Fruit fly (Drosophila melanogaster) whole organism, embryonic: ENCODE measurements around the gene RluA-1.

Experiments
- Awh ChIP-seq: fragments of 200-800 bp; sonication (Bioruptor generic); IDR thresholded peaks from 2 replicates; pipeline ENCODE4, ENCODE4 v1.3.6; 2022; ENCODE audit warnings: missing biosample characterization, missing genetic modification characterization
- Blimp-1 ChIP-seq: fragments of 200-800 bp; sonication (Bioruptor generic); optimal IDR thresholded peaks from 3 replicates; lab custom pipeline; 2018; ENCODE audit warnings: missing biosample characterization, missing genetic modification characterization, mild to moderate bottlenecking, moderate library complexity, missing genetic modification reagents
- CG10654 ChIP-seq: fragments of 200-800 bp; sonication (Bioruptor generic); optimal IDR thresholded peaks from 2 replicates; lab custom pipeline; 2016; ENCODE audit warnings: missing biosample characterization, missing genetic modification characterization
- CG11456 ChIP-seq: fragments of 200-800 bp; sonication (Bioruptor generic); IDR thresholded peaks from 3 replicates; pipeline ENCODE4 v1.3.6; 2022; ENCODE audit warnings: missing biosample characterization, missing genetic modification characterization
- CG12659 ChIP-seq: fragments of 200-800 bp; sonication (Bioruptor generic); optimal IDR thresholded peaks from 3 replicates; lab custom pipeline; 2017; ENCODE audit warnings: mild to moderate bottlenecking, missing biosample characterization, missing genetic modification reagents, missing genetic modification characterization
- CG14014 ChIP-seq: fragments of 200-800 bp; sonication (Bioruptor generic); IDR thresholded peaks from 2 replicates; pipeline ENCODE4 v1.3.6; 2022; ENCODE audit warnings: missing biosample characterization, missing genetic modification characterization
- CG14050 ChIP-seq: fragments of 200-800 bp; sonication (Bioruptor generic); IDR thresholded peaks from 3 replicates; pipeline ENCODE4 v1.3.6; 2022; ENCODE audit warnings: missing biosample characterization, missing genetic modification characterization
- CG14441 ChIP-seq: fragments of 200-800 bp; sonication (Bioruptor generic); IDR thresholded peaks from 2 replicates; pipeline ENCODE4 v1.3.6; 2022; ENCODE audit warnings: missing biosample characterization, missing genetic modification characterization
- CG1602 ChIP-seq: fragments of 200-800 bp; sonication (Bioruptor generic); optimal IDR thresholded peaks from 3 replicates; lab custom pipeline; 2016; ENCODE audit warnings: missing biosample characterization, missing genetic modification characterization
- CG16779 ChIP-seq: fragments of 200-800 bp; sonication (Bioruptor generic); IDR thresholded peaks from 2 replicates; pipeline ENCODE4 v1.3.6; 2022; ENCODE audit warnings: missing biosample characterization, missing genetic modification characterization
- CG18619 ChIP-seq: fragments of 200-800 bp; sonication (Bioruptor generic); optimal IDR thresholded peaks from 3 replicates; lab custom pipeline; 2017; ENCODE audit warnings: missing biosample characterization, mild to moderate bottlenecking, missing genetic modification characterization
- CG2202 ChIP-seq: fragments of 200-800 bp; sonication (Bioruptor generic); optimal IDR thresholded peaks from 2 replicates; lab custom pipeline; 2018; ENCODE audit warnings: missing biosample characterization, mild to moderate bottlenecking, missing genetic modification characterization
- CG4424 ChIP-seq: fragments of 200-800 bp; sonication (Bioruptor generic); optimal IDR thresholded peaks from 3 replicates; lab custom pipeline; 2016; ENCODE audit warnings: missing biosample characterization, missing genetic modification characterization
- CG6272 ChIP-seq: fragments of 200-800 bp; sonication (Bioruptor generic); IDR thresholded peaks from 2 replicates; pipeline ENCODE4 v1.3.6; 2022; ENCODE audit warnings: missing biosample characterization, missing genetic modification characterization
- CG7372 ChIP-seq: fragments of 200-800 bp; sonication (Bioruptor generic); IDR thresholded peaks from 2 replicates; pipeline ENCODE4 v1.3.6; 2022; ENCODE audit warnings: missing biosample characterization, missing genetic modification characterization
- CG7556 ChIP-seq: fragments of 200-800 bp; sonication (Bioruptor generic); optimal IDR thresholded peaks from 2 replicates; lab custom pipeline; 2017; ENCODE audit warnings: missing biosample characterization, mild to moderate bottlenecking, missing genetic modification characterization
- CG7786 ChIP-seq: fragments of 200-800 bp; sonication (Bioruptor generic); optimal IDR thresholded peaks from 2 replicates; lab custom pipeline; 2016; ENCODE audit warnings: missing biosample characterization, missing genetic modification characterization
- CG7928 ChIP-seq: fragments of 200-800 bp; sonication (Bioruptor generic); optimal IDR thresholded peaks from 2 replicates; lab custom pipeline; 2017; ENCODE audit warnings: missing biosample characterization, mild to moderate bottlenecking, missing genetic modification characterization
- CG8944 ChIP-seq: fragments of 200-800 bp; sonication (Bioruptor generic); optimal IDR thresholded peaks from 3 replicates; lab custom pipeline; 2016; ENCODE audit warnings: missing biosample characterization, missing genetic modification characterization
- Deaf1 ChIP-seq: fragments of 200-800 bp; optimal IDR thresholded peaks from 3 replicates; lab custom pipeline; 2019; ENCODE audit warnings: missing biosample characterization, mild to moderate bottlenecking, missing genetic modification characterization, moderate library complexity
- H2.0 ChIP-seq: fragments of 200-800 bp; sonication (Bioruptor generic); IDR thresholded peaks from 2 replicates; pipeline ENCODE4 v1.3.6; 2022; ENCODE audit warnings: missing biosample characterization, missing genetic modification characterization
- Hey ChIP-seq: fragments of 200-800 bp; sonication (Bioruptor generic); optimal IDR thresholded peaks from 3 replicates; lab custom pipeline; 2018; ENCODE audit warnings: missing biosample characterization, mild to moderate bottlenecking, missing genetic modification characterization
- HmgD ChIP-seq: fragments of 200-800 bp; sonication (Bioruptor generic); optimal IDR thresholded peaks from 3 replicates; lab custom pipeline; 2016; ENCODE audit warnings: missing biosample characterization, missing genetic modification characterization
- Hr51 ChIP-seq, 2 experiments: fragments of 200-800 bp; sonication (Bioruptor generic); optimal IDR thresholded peaks; 2 replicates in 1 of 2; 3 replicates in 1 of 2; lab custom pipeline; 2016 to 2018; ENCODE audit warnings: missing biosample characterization in 2 of 2, missing genetic modification characterization in 2 of 2, mild to moderate bottlenecking in 1 of 2, moderate library complexity in 1 of 2
- Myb ChIP-seq: fragments of 200-800 bp; sonication (Bioruptor generic); optimal IDR thresholded peaks from 2 replicates; lab custom pipeline; 2016; ENCODE audit warnings: missing biosample characterization, missing genetic modification characterization
- NC2α ChIP-seq: fragments of 200-800 bp; sonication (Bioruptor generic); optimal IDR thresholded peaks from 2 replicates; lab custom pipeline; 2016; ENCODE audit warnings: missing biosample characterization, missing genetic modification characterization
- NC2β ChIP-seq: fragments of 200-800 bp; sonication (Bioruptor generic); optimal IDR thresholded peaks from 2 replicates; lab custom pipeline; 2016; ENCODE audit warnings: missing biosample characterization, missing genetic modification characterization
- Nf-YB ChIP-seq: fragments of 200-800 bp; sonication (Bioruptor generic); optimal IDR thresholded peaks from 3 replicates; lab custom pipeline; 2019; ENCODE audit warnings: missing biosample characterization, mild to moderate bottlenecking, missing genetic modification characterization, moderate library complexity
- Six4 ChIP-seq: fragments of 200-800 bp; sonication (Bioruptor generic); optimal IDR thresholded peaks from 2 replicates; lab custom pipeline; 2016; ENCODE audit warnings: missing biosample characterization, missing genetic modification characterization
- TFAM ChIP-seq: fragments of 200-800 bp; sonication (Bioruptor generic); optimal IDR thresholded peaks from 2 replicates; lab custom pipeline; 2017; ENCODE audit warnings: missing biosample characterization, missing genetic modification characterization, inconsistent platforms
- ase ChIP-seq: fragments of 200-800 bp; sonication (Bioruptor generic); IDR thresholded peaks from 3 replicates; pipeline ENCODE4 v1.3.6; 2022; ENCODE audit warnings: missing biosample characterization, missing genetic modification characterization
- btn ChIP-seq: fragments of 200-800 bp; sonication (Bioruptor generic); optimal IDR thresholded peaks from 2 replicates; lab custom pipeline; 2016; ENCODE audit warnings: missing biosample characterization, missing genetic modification characterization
- chm ChIP-seq: fragments of 200-800 bp; sonication (Bioruptor generic); IDR thresholded peaks from 2 replicates; pipeline ENCODE4 v1.3.6; 2022; ENCODE audit warnings: missing biosample characterization, missing genetic modification characterization
- ci ChIP-seq: fragments of 200-800 bp; sonication (Bioruptor generic); IDR thresholded peaks from 3 replicates; pipeline ENCODE4 v1.3.6; 2022; ENCODE audit warnings: missing biosample characterization, missing genetic modification characterization
- crol ChIP-seq: fragments of 200-800 bp; sonication (Bioruptor generic); IDR thresholded peaks from 2 replicates; pipeline ENCODE4 v1.3.6; 2022; ENCODE audit warnings: missing biosample characterization, missing genetic modification characterization
- dysf ChIP-seq: fragments of 200-800 bp; sonication (Bioruptor generic); IDR thresholded peaks from 3 replicates; pipeline ENCODE4 v1.3.6; 2022; ENCODE audit warnings: missing biosample characterization, missing genetic modification characterization
- en ChIP-seq: fragments of 200-800 bp; sonication (Bioruptor generic); optimal IDR thresholded peaks from 2 replicates; lab custom pipeline; 2016; ENCODE audit warnings: missing biosample characterization, missing genetic modification characterization
- grn ChIP-seq: fragments of 200-800 bp; sonication (Bioruptor generic); optimal IDR thresholded peaks from 3 replicates; lab custom pipeline; 2017; ENCODE audit warnings: missing biosample characterization, missing genetic modification characterization
- gro ChIP-seq: fragments of 200-800 bp; sonication (Bioruptor generic); optimal IDR thresholded peaks from 2 replicates; lab custom pipeline; 2016; ENCODE audit warnings: missing biosample characterization, missing genetic modification characterization
- kay ChIP-seq: fragments of 200-800 bp; sonication (Bioruptor generic); optimal IDR thresholded peaks from 2 replicates; lab custom pipeline; 2016; ENCODE audit warnings: missing biosample characterization, missing genetic modification characterization
- org-1 ChIP-seq: fragments of 200-800 bp; sonication (Bioruptor generic); optimal IDR thresholded peaks from 2 replicates; lab custom pipeline; 2017; ENCODE audit warnings: missing biosample characterization, missing genetic modification characterization
- p53 ChIP-seq: fragments of 200-800 bp; sonication (Bioruptor generic); optimal IDR thresholded peaks from 2 replicates; lab custom pipeline; 2016; ENCODE audit warnings: missing biosample characterization, missing genetic modification characterization
- prd ChIP-seq, 3 experiments: fragments of >200 bp in 2 of 3; fragments of 200-800 bp in 1 of 3; sonication (Bioruptor generic) in 1 of 3; optimal IDR thresholded peaks in 2 of 3; IDR thresholded peaks in 1 of 3; 2 replicates in 2 of 3; 3 replicates in 1 of 3; pipeline versions ENCODE4 v1.3.6 to Lab custom; 2017 to 2022; ENCODE audit warnings: missing biosample characterization in 1 of 3, missing genetic modification characterization in 1 of 3
- pros ChIP-seq: fragments of 200-800 bp; sonication (Bioruptor generic); optimal IDR thresholded peaks from 3 replicates; lab custom pipeline; 2019; ENCODE audit warnings: missing biosample characterization, mild to moderate bottlenecking, missing genetic modification characterization, moderate library complexity
- sna ChIP-seq: fragments of 200-800 bp; sonication (Bioruptor generic); IDR thresholded peaks from 2 replicates; pipeline ENCODE4 v1.3.6; 2022; ENCODE audit warnings: missing biosample characterization, missing genetic modification characterization; ENCODE audit not compliant: partially characterized antibody
- sqz ChIP-seq: fragments of 200-800 bp; sonication (Bioruptor generic); optimal IDR thresholded peaks from 3 replicates; lab custom pipeline; 2018; ENCODE audit warnings: missing biosample characterization, mild to moderate bottlenecking, missing genetic modification characterization
- ssp ChIP-seq: fragments of 200-800 bp; sonication (Bioruptor generic); IDR thresholded peaks from 2 replicates; pipeline ENCODE4 v1.3.6; 2022; ENCODE audit warnings: missing biosample characterization, missing genetic modification characterization
- stc ChIP-seq: fragments of 200-800 bp; sonication (Bioruptor generic); IDR thresholded peaks from 2 replicates; pipeline ENCODE4 v1.3.6; 2022; ENCODE audit warnings: missing biosample characterization, missing genetic modification characterization
- tna ChIP-seq: fragments of 200-800 bp; sonication (Bioruptor generic); IDR thresholded peaks from 2 replicates; pipeline ENCODE4 v1.3.6; 2022; ENCODE audit warnings: missing biosample characterization, missing genetic modification characterization; ENCODE audit not compliant: partially characterized antibody
- unpg ChIP-seq: fragments of 200-800 bp; sonication (Bioruptor generic); optimal IDR thresholded peaks from 3 replicates; lab custom pipeline; 2018; ENCODE audit warnings: missing biosample characterization, mild to moderate bottlenecking, missing genetic modification characterization, moderate library complexity
- vvl ChIP-seq: fragments of 200-800 bp; sonication (Bioruptor generic); IDR thresholded peaks from 2 replicates; pipeline ENCODE4 v1.3.6; 2022; ENCODE audit warnings: missing biosample characterization, missing genetic modification characterization
- yki ChIP-seq: fragments of >200 bp; optimal IDR thresholded peaks from 3 replicates; lab custom pipeline; 2018

RluA-1 gene

dm6 chr2L:10428528-10428927, 45.6 kb downstream of the RluA-1 start, which contains the start of gene CG5188 (continued):
- TF ChIP-seq Deaf1 (no peak), TFAM (GFP tag; lab: Kevin White, UChicago) (no peak), ci (GFP tag; lab: Robert Waterston, UW) (peak; percentile 73; the same call in 2 of the 3 replicates), btn (GFP tag; lab: Kevin White, UChicago) (no peak), Nf-YB (GFP tag; lab: Kevin White, UChicago) (peak; percentile 7), Six4 (GFP tag; lab: Kevin White, UChicago) (peak; percentile 10), gro (no peak), CG7786 (GFP tag; lab: Kevin White, UChicago) (no peak), vvl (GFP tag; lab: Robert Waterston, UW) (peak; percentile 79), prd (optimal IDR thresholded peaks at IDR 0.05; lab: Kevin White, UChicago) (no peak), prd (GFP tag; IDR thresholded peaks at IDR 0.05; lab: Robert Waterston, UW) (0 out of 3 replicates have a peak, but pooled peaks have one; percentile 23), unpg (GFP tag; lab: Kevin White, UChicago) (peak; percentile 54), ase (GFP tag; lab: Robert Waterston, UW) (no peak), Awh (no peak), CG12659 (GFP tag; lab: Kevin White, UChicago) (peak; percentile 50), org-1 (GFP tag; lab: Kevin White, UChicago) (no peak), NC2α (GFP tag; lab: Kevin White, UChicago) (no peak), chm (GFP tag; lab: Robert Waterston, UW) (no peak), CG14441 (no peak), CG2202 (tag; lab: Kevin White, UChicago) (no peak), CG8944 (GFP tag; lab: Kevin White, UChicago) (no peak), stc (GFP tag; lab: Robert Waterston, UW) (peak; percentile 62; the same call in 1 of the 2 replicates), p53 (GFP tag; lab: Kevin White, UChicago) (no peak), CG7556 (GFP tag; lab: Kevin White, UChicago) (peak; percentile 60), HmgD (GFP tag; lab: Kevin White, UChicago) (no peak), crol (GFP tag; lab: Robert Waterston, UW) (no peak), CG7372 (GFP tag; lab: Robert Waterston, UW) (no peak), CG18619 (GFP tag; lab: Kevin White, UChicago) (peak; percentile 16), pros (GFP tag; lab: Kevin White, UChicago) (no peak), Blimp-1 (GFP tag; lab: Kevin White, UChicago) (no peak), CG4424 (GFP tag; lab: Kevin White, UChicago) (peak; percentile 19), CG14050 (GFP tag; lab: Robert Waterston, UW) (no peak), Hr51 (GFP tag; optimal IDR thresholded peaks at IDR 0.05; lab: Kevin White, UChicago) (peak in 1 of 2 experiments; percentile 74), Hey (tag; lab: Kevin White, UChicago) (no peak), en (GFP tag; lab: Kevin White, UChicago) (no peak), tna (GFP tag; lab: Robert Waterston, UW) (no peak), CG11456 (GFP tag; lab: Robert Waterston, UW) (no peak), grn (GFP tag; lab: Kevin White, UChicago) (no peak), NC2β (GFP tag; lab: Kevin White, UChicago) (peak; percentile 17), Myb (GFP tag; lab: Kevin White, UChicago) (no peak), CG16779 (GFP tag; lab: Robert Waterston, UW) (no peak), dysf (GFP tag; lab: Robert Waterston, UW) (no peak; the same call in 2 of the 3 replicates), sna (GFP tag; lab: Robert Waterston, UW) (0 out of 2 replicates have a peak, but pooled peaks have one; percentile 36), CG6272 (GFP tag; lab: Robert Waterston, UW) (no peak), CG14014 (GFP tag; lab: Robert Waterston, UW) (peak; percentile 35; the same call in 1 of the 2 replicates), ssp (GFP tag; lab: Robert Waterston, UW) (peak; percentile 60), yki (lab: Kevin White, UChicago) (no peak), CG10654 (GFP tag; lab: Kevin White, UChicago) (peak; percentile 26), CG7928 (GFP tag; lab: Kevin White, UChicago) (no peak), kay (GFP tag; lab: Kevin White, UChicago) (no peak), H2.0 (GFP tag; lab: Robert Waterston, UW) (peak; percentile 45), CG1602 (GFP tag; lab: Kevin White, UChicago) (peak; percentile 45), sqz (GFP tag; lab: Kevin White, UChicago) (no peak)
